Worm (Caenorhabditis elegans): Measurements from ENCODE around the gene F02C12.3.
"Not testable (repeated sequence)": the region's sequence is repeated elsewhere in the genome, so short reads cannot be mapped to it uniquely, and the experiment has no call there.

F02C12.3 gene

DNA sequence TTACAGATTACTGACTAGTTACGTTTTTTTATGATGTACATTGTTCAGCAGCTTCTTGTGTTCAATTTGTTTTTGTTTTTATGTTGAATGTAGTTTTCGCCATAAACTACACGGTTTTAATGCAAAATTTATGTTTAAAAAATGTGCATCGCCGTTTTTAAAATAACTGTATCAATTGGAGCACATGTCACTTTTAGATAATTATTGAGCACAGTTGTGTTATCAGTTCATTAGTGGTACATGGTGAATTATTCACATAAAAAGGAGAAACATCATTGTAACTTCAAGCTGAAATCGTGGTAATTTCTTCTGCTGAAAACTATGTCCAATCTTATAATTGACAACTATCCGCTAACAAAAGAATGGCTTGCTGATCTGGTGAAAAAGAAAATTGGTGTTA, 15.5 kb downstream of the F02C12.3 start:
- no peak for TF ChIP-seq unc-62 (GFP tag; optimal IDR thresholded peaks at IDR 0.05)

ce11 chrX:13414974-13415373, 18.2 kb downstream of the F02C12.3 start:
- TF ChIP-seq unc-62 (GFP tag; optimal IDR thresholded peaks at IDR 0.05) = no peak

ce11 chrX:13415722-13416121, 18.9 kb downstream of the F02C12.3 start, which contains the start of gene C29F7.2:
TSS of gene C29F7.2 (plus strand) at chrX:13416078.
- TF ChIP-seq unc-62 (GFP tag; optimal IDR thresholded peaks at IDR 0.05) = no peak

- TF ChIP-seq unc-62 (GFP tag; optimal IDR thresholded peaks at IDR 0.05) = no peak
Observed at ce11 chrX:13417479-13417878, 20.7 kb downstream of the F02C12.3 start.

- TF ChIP-seq unc-62 (GFP tag; optimal IDR thresholded peaks at IDR 0.05) = no peak
Observed at ce11 chrX:13419884-13420339, 23.1 kb downstream of the F02C12.3 start, which contains the start of gene C29F7.3. TSS of gene C29F7.3 (minus strand) at chrX:13419934.

DNA sequence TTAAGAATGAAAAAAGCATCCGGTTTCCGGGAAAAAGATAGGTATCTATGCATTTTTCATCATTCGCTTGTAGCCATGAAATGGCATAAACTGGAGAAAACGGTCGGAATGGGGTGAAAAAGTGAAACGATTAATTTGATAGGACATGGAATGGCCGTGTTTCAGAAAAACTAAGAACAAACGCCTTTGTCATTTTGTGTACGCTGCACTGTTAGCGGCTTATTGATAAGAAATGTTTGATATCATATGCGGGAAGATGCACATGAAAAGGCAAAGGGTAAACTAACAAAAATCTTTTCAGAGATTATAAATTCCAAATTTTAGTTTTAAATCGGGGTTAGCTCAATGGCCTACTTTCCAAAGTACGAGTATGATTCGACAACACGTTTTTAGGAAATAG, 24.3 kb downstream of the F02C12.3 start:
- TF ChIP-seq unc-62 (GFP tag; optimal IDR thresholded peaks at IDR 0.05) = no peak

ce11 chrX:13423340-13423739, 26.6 kb downstream of the F02C12.3 start, which contains the start of gene fkh-3:
TSS of gene fkh-3 (minus strand) at chrX:13423440.
- no peak for TF ChIP-seq unc-62 (GFP tag; optimal IDR thresholded peaks at IDR 0.05)

DNA sequence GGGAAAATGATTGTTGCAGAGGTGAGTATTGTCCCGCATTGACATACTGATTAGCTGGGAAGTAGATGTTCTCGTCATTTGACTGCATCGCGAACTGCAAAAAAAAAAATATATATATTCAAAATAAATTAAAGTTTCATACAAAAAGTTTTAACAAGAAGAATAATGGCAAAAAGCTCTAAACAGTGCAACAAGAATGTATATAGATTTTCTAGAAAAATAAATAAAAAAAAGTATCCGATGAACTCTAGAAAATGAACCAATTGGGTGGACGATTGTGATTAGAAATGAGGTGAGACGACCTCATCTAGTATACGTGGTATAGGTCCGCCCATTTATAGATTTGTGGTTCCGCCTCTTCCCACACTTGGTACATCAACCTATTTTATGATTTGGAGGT, 32.0 kb downstream of the F02C12.3 start, which contains the start of gene fkh-4:
Gene fkh-4, minus strand, starts transcription at position 101 of the 400 bp plus-strand sequence.
- not testable (repeated sequence) for TF ChIP-seq unc-62 (GFP tag; optimal IDR thresholded peaks at IDR 0.05)

ce11 chrX:13431388-13431787, 34.6 kb downstream of the F02C12.3 start, which contains the start of gene C29F7.10:
TSS of gene C29F7.10 (minus strand) at chrX:13431488.
- not testable (repeated sequence) for TF ChIP-seq unc-62 (GFP tag; optimal IDR thresholded peaks at IDR 0.05)

- TF ChIP-seq unc-62 (GFP tag; optimal IDR thresholded peaks at IDR 0.05) = no peak
Observed at ce11 chrX:13435116-13435515, 38.3 kb downstream of the F02C12.3 start.

- TF ChIP-seq unc-62 (GFP tag; optimal IDR thresholded peaks at IDR 0.05) = no peak
Observed at ce11 chrX:13435790-13436472, 39.2 kb downstream of the F02C12.3 start, which contains the start of gene jmjd-3.3. TSS of gene jmjd-3.3 (plus strand) at chrX:13436422.

- no peak for TF ChIP-seq unc-62 (GFP tag; optimal IDR thresholded peaks at IDR 0.05)
Observed at ce11 chrX:13442446-13442845, 45.7 kb downstream of the F02C12.3 start.

DNA sequence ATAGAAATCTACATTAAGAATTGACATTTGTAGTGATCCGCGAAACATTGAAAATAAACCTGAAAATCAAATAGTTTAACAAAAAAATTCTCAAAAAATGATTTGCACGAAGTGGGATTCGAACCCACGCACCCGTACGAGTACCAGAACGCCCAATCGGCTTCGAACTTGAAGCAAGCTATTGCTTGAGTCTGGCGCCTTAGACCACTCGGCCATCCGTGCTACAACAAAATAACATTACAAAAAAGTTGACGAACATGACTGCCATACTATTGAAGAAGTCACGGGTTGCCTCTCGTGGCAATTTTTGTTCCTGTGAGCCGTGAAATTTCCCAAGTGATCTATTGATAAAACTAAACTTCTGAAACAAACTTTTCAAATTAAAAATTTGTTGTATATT, 46.5 kb downstream of the F02C12.3 start:
- no peak for TF ChIP-seq unc-62 (GFP tag; optimal IDR thresholded peaks at IDR 0.05)

- TF ChIP-seq unc-62 (GFP tag; optimal IDR thresholded peaks at IDR 0.05) = no peak
Observed at ce11 chrX:13444267-13444666, 47.5 kb downstream of the F02C12.3 start.

ce11 chrX:13446418-13446817, 49.6 kb downstream of the F02C12.3 start, which contains the start of gene set-8:
TSS of gene set-8 (plus strand) at chrX:13446718.
- no peak for TF ChIP-seq unc-62 (GFP tag; optimal IDR thresholded peaks at IDR 0.05)
